Fruit fly (Drosophila melanogaster) whole organism: ENCODE results near the gene CG12680.

Experiments
- CG8478 ChIP-seq: fragments of >200 bp; optimal IDR thresholded peaks from 2 replicates; lab custom pipeline; 2018; ENCODE audit warnings: inconsistent platforms
- Dll ChIP-seq: fragments of >200 bp; optimal IDR thresholded peaks from 2 replicates; lab custom pipeline; 2017
- EcR ChIP-seq, 2 experiments: fragments of >200 bp; optimal IDR thresholded peaks; 2 replicates each; lab custom pipeline; 2017; ENCODE audit warnings: missing biosample characterization in 2 of 2, missing genetic modification characterization in 2 of 2, missing genetic modification reagents in 2 of 2
- pan ChIP-seq: fragments of >200 bp; optimal IDR thresholded peaks from 2 replicates; lab custom pipeline; 2017
- psq ChIP-seq: fragments of >200 bp; optimal IDR thresholded peaks from 2 replicates; lab custom pipeline; 2017
- usp ChIP-seq: fragments of >200 bp; optimal IDR thresholded peaks from 2 replicates; lab custom pipeline; 2017; ENCODE audit warnings: missing biosample characterization, missing genetic modification characterization, mixed read lengths

The CG12680 gene

dm6 chrX:4997141-4997540 lies at the start of gene CG12680:
Gene CG12680 (plus strand): TSS chrX:4997441.
- TF ChIP-seq Dll (lab: Kevin White, UChicago) (no peak), psq (no peak)

dm6 chrX:4955788-4956442 lies 41.3 kb upstream of the CG12680 start:
- no peak for TF ChIP-seq psq
- no peak for TF ChIP-seq usp (GFP tag; lab: Kevin White, UChicago)
- no peak for TF ChIP-seq Dll (lab: Kevin White, UChicago)
- TF ChIP-seq CG8478 (lab: Kevin White, UChicago) = no peak
- no peak for TF ChIP-seq pan
- TF ChIP-seq EcR (GFP tag; optimal IDR thresholded peaks at IDR 0.05; lab: Kevin White, UChicago) = no peak

dm6 chrX:4958872-4959271 lies 38.4 kb upstream of the CG12680 start:
- TF ChIP-seq Dll (lab: Kevin White, UChicago) (no peak), usp (GFP tag; lab: Kevin White, UChicago) (no peak), pan (no peak), EcR (GFP tag; optimal IDR thresholded peaks at IDR 0.05; lab: Kevin White, UChicago) (no peak), CG8478 (lab: Kevin White, UChicago) (no peak), psq (no peak)

dm6 chrX:4961028-4961427 lies 36.2 kb upstream of the CG12680 start, which contains the start of gene CG15468:
Gene CG15468 (minus strand): TSS chrX:4961128.
- TF ChIP-seq pan (no peak), usp (GFP tag; lab: Kevin White, UChicago) (no peak), psq (no peak), EcR (GFP tag; optimal IDR thresholded peaks at IDR 0.05; lab: Kevin White, UChicago) (no peak), CG8478 (lab: Kevin White, UChicago) (no peak), Dll (lab: Kevin White, UChicago) (no peak)

dm6 chrX:4962964-4963363 lies 34.3 kb upstream of the CG12680 start:
- no peak for TF ChIP-seq Dll (lab: Kevin White, UChicago)
- TF ChIP-seq pan = no peak
- no peak for TF ChIP-seq CG8478 (lab: Kevin White, UChicago)

dm6 chrX:4965673-4966072 lies 31.6 kb upstream of the CG12680 start:
- no peak for TF ChIP-seq CG8478 (lab: Kevin White, UChicago)
- TF ChIP-seq pan = no peak

- no peak for TF ChIP-seq psq
Measured at dm6 chrX:4969926-4970325, 27.3 kb upstream of the CG12680 start.

dm6 chrX:4982430-4982829 lies 14.8 kb upstream of the CG12680 start:
- TF ChIP-seq EcR (GFP tag; optimal IDR thresholded peaks at IDR 0.05; lab: Kevin White, UChicago) (no peak), usp (GFP tag; lab: Kevin White, UChicago) (no peak), CG8478 (lab: Kevin White, UChicago) (no peak), psq (no peak), pan (no peak), Dll (lab: Kevin White, UChicago) (no peak)

- TF ChIP-seq EcR (GFP tag; optimal IDR thresholded peaks at IDR 0.05; lab: Kevin White, UChicago) (no peak), usp (GFP tag; lab: Kevin White, UChicago) (no peak), pan (no peak), psq (no peak), CG8478 (lab: Kevin White, UChicago) (no peak), Dll (lab: Kevin White, UChicago) (no peak)
Measured at dm6 chrX:4983218-4983617, 14.0 kb upstream of the CG12680 start.

- TF ChIP-seq pan = no peak
- no peak for TF ChIP-seq usp (GFP tag; lab: Kevin White, UChicago)
- no peak for TF ChIP-seq Dll (lab: Kevin White, UChicago)
- no peak for TF ChIP-seq CG8478 (lab: Kevin White, UChicago)
- no peak for TF ChIP-seq EcR (GFP tag; optimal IDR thresholded peaks at IDR 0.05; lab: Kevin White, UChicago)
- TF ChIP-seq psq = no peak
Measured at dm6 chrX:4985371-4985770, 11.9 kb upstream of the CG12680 start.

dm6 chrX:4999024-4999423 lies 1.8 kb downstream of the CG12680 start:
- TF ChIP-seq Dll (lab: Kevin White, UChicago) = no peak
- no peak for TF ChIP-seq CG8478 (lab: Kevin White, UChicago)
- no peak for TF ChIP-seq pan
- TF ChIP-seq EcR (GFP tag; optimal IDR thresholded peaks at IDR 0.05; lab: Kevin White, UChicago) = no peak
- TF ChIP-seq usp (GFP tag; lab: Kevin White, UChicago) = no peak
- TF ChIP-seq psq = no peak

- TF ChIP-seq psq = no peak
- TF ChIP-seq EcR (GFP tag; optimal IDR thresholded peaks at IDR 0.05; lab: Kevin White, UChicago) = no peak
- TF ChIP-seq Dll (lab: Kevin White, UChicago) = no peak
Measured at dm6 chrX:5002748-5003147, 5.5 kb downstream of the CG12680 start.

- no peak for TF ChIP-seq CG8478 (lab: Kevin White, UChicago)
- TF ChIP-seq Dll (lab: Kevin White, UChicago) = no peak
- TF ChIP-seq usp (GFP tag; lab: Kevin White, UChicago) = no peak
- TF ChIP-seq EcR (GFP tag; optimal IDR thresholded peaks at IDR 0.05; lab: Kevin White, UChicago) = no peak
- no peak for TF ChIP-seq pan
Measured at dm6 chrX:5010116-5010515, 12.9 kb downstream of the CG12680 start.

dm6 chrX:5013011-5013410 lies 15.8 kb downstream of the CG12680 start:
- TF ChIP-seq usp (GFP tag; lab: Kevin White, UChicago) = no peak
- TF ChIP-seq CG8478 (lab: Kevin White, UChicago) = no peak
- TF ChIP-seq Dll (lab: Kevin White, UChicago) = no peak
- TF ChIP-seq EcR (GFP tag; optimal IDR thresholded peaks at IDR 0.05; lab: Kevin White, UChicago) = no peak
- TF ChIP-seq psq = no peak
- TF ChIP-seq pan = no peak
